Worm (Caenorhabditis elegans): Measurements from ENCODE around the gene fbxb-2.

- TF ChIP-seq T22C8.4 (GFP tag; IDR thresholded peaks at IDR 0.05) (no peak), klf-2 (GFP tag; conservative IDR thresholded peaks at IDR 0.05) (no peak), flt-1 (GFP tag; IDR thresholded peaks at IDR 0.05) (no peak), cog-1 (tag; optimal IDR thresholded peaks at IDR 0.05) (no peak), tab-1 (GFP tag; IDR thresholded peaks at IDR 0.05) (no peak), ztf-29 (GFP tag; IDR thresholded peaks at IDR 0.05) (no peak)
Measured at ce11 chrV:19257653-19258052, 20.5 kb upstream of the fbxb-2 start, which contains the start of gene F21D9.3.

All from whole organism, midembryonic.